Fruit fly (Drosophila melanogaster): ENCODE data around the gene CG4287.

Gene CG4287

dm6 chr3R:15974235-15974634 is 10.6 kb upstream of the CG4287 start (continued):
- TF ChIP-seq CG7372 (GFP tag; IDR thresholded peaks at IDR 0.05) (no peak), CG11695 (GFP tag; IDR thresholded peaks at IDR 0.05) (no peak), Pdp1 (GFP tag; optimal IDR thresholded peaks at IDR 0.05) (peak; percentile 75 to 81), CG11398 (GFP tag; optimal IDR thresholded peaks at IDR 0.05) (peak; percentile 67), usp (GFP tag; optimal IDR thresholded peaks at IDR 0.05) (no peak), CG9609 (GFP tag; optimal IDR thresholded peaks at IDR 0.05) (peak; percentile 83), HLH54F (GFP tag; optimal IDR thresholded peaks at IDR 0.05) (peak; percentile 78), CG9215 (GFP tag; IDR thresholded peaks at IDR 0.05) (no peak), CG6813 (GFP tag; optimal IDR thresholded peaks at IDR 0.05) (peak; percentile 71), CG10209 (GFP tag; optimal IDR thresholded peaks at IDR 0.05) (peak; percentile 86), Mes4 (GFP tag; optimal IDR thresholded peaks at IDR 0.05) (peak; percentile 71), CG18011 (GFP tag; optimal IDR thresholded peaks at IDR 0.05) (no peak), CG4854 (GFP tag; optimal IDR thresholded peaks at IDR 0.05) (peak; percentile 58), unpg (GFP tag; optimal IDR thresholded peaks at IDR 0.05) (peak; percentile 90), fu2 (GFP tag; optimal IDR thresholded peaks at IDR 0.05) (peak; percentile 64), sug (tag; optimal IDR thresholded peaks at IDR 0.05) (peak; percentile 61), CG18262 (tag; optimal IDR thresholded peaks at IDR 0.05) (peak; percentile 86), CG12744 (GFP tag; optimal IDR thresholded peaks at IDR 0.05) (peak; percentile 51), trem (tag; optimal IDR thresholded peaks at IDR 0.05) (peak; percentile 68), eyg (GFP tag; optimal IDR thresholded peaks at IDR 0.05) (peak; percentile 76), CG10274 (GFP tag; optimal IDR thresholded peaks at IDR 0.05) (peak; percentile 62), CG15269 (tag; optimal IDR thresholded peaks at IDR 0.05) (peak; percentile 91), CG9797 (GFP tag; optimal IDR thresholded peaks at IDR 0.05) (no peak), row (GFP tag; IDR thresholded peaks at IDR 0.05) (no peak), CG13424 (tag; optimal IDR thresholded peaks at IDR 0.05) (peak; percentile 89), vnd (GFP tag; IDR thresholded peaks at IDR 0.05; ENCODE audit: partially characterized antibody) (no peak), CG4360 (GFP tag; IDR thresholded peaks at IDR 0.05) (no peak), CG4424 (GFP tag; optimal IDR thresholded peaks at IDR 0.05) (peak; percentile 83), CG7928 (GFP tag; optimal IDR thresholded peaks at IDR 0.05) (no peak), CG34376 (GFP tag; optimal IDR thresholded peaks at IDR 0.05) (no peak), CG2116 (GFP tag; optimal IDR thresholded peaks at IDR 0.05) (peak; percentile 8), CG16863 (GFP tag; optimal IDR thresholded peaks at IDR 0.05) (peak; percentile 80), CG18619 (GFP tag; optimal IDR thresholded peaks at IDR 0.05) (peak; percentile 74), fru (optimal IDR thresholded peaks at IDR 0.05) (no peak), crc (GFP tag; optimal IDR thresholded peaks at IDR 0.05) (peak; percentile 71), CG13624 (GFP tag; optimal IDR thresholded peaks at IDR 0.05) (peak; percentile 86), Camta (GFP tag; optimal IDR thresholded peaks at IDR 0.05) (peak; percentile 78), cwo (GFP tag; optimal IDR thresholded peaks at IDR 0.05) (peak; percentile 81), Oli (tag; optimal IDR thresholded peaks at IDR 0.05) (peak; percentile 88), CG9437 (GFP tag; optimal IDR thresholded peaks at IDR 0.05) (peak; percentile 76), Med (GFP tag) (peak; percentile 94), lbe (GFP tag; optimal IDR thresholded peaks at IDR 0.05) (peak; percentile 14), sens (GFP tag) (peak; percentile 96), ac (GFP tag; optimal IDR thresholded peaks at IDR 0.05) (peak; percentile 38), ro (GFP tag; IDR thresholded peaks at IDR 0.05) (no peak), dati (GFP tag; IDR thresholded peaks at IDR 0.05) (no peak), slou (GFP tag; optimal IDR thresholded peaks at IDR 0.05) (no peak), CG18764 (GFP tag; optimal IDR thresholded peaks at IDR 0.05) (peak; percentile 58), CG12769 (tag; optimal IDR thresholded peaks at IDR 0.05) (peak; percentile 83), fd3F (GFP tag; optimal IDR thresholded peaks at IDR 0.05) (peak; percentile 80), Sox102F (GFP tag; optimal IDR thresholded peaks at IDR 0.05) (peak; percentile 90), CG1792 (GFP tag; optimal IDR thresholded peaks at IDR 0.05) (peak; percentile 71)
